Worm (Caenorhabditis elegans) whole organism, L2 larva: ENCODE measurements around the gene nspf-3.

Experiments
- C34F6.9 ChIP-seq: fragments of 150-350 bp; optimal IDR thresholded peaks from 2 replicates; lab custom pipeline; 2014; ENCODE audit warnings: missing biosample characterization, missing genetic modification characterization
- R02D3.7 ChIP-seq: fragments of 150-350 bp; optimal IDR thresholded peaks from 2 replicates; lab custom pipeline; 2014; ENCODE audit warnings: missing biosample characterization, missing genetic modification characterization
- Y55F3AM.14 ChIP-seq: fragments of 200-800 bp; sonication (Bioruptor generic); optimal IDR thresholded peaks from 2 replicates; lab custom pipeline; 2018; ENCODE audit warnings: mild to moderate bottlenecking, missing genetic modification characterization, missing compliant biosample characterization
- alr-1 ChIP-seq: fragments of 150-350 bp; optimal IDR thresholded peaks from 2 replicates; lab custom pipeline; 2014; ENCODE audit warnings: missing biosample characterization, missing genetic modification characterization
- aly-2 ChIP-seq: fragments of 150-350 bp; optimal IDR thresholded peaks from 2 replicates; lab custom pipeline; 2014; ENCODE audit warnings: missing biosample characterization, missing genetic modification characterization
- ama-1 ChIP-seq: fragments of 150-350 bp; optimal IDR thresholded peaks from 2 replicates; lab custom pipeline; 2018; ENCODE audit warnings: inconsistent platforms
- ceh-82 ChIP-seq: fragments of 150-350 bp; optimal IDR thresholded peaks from 2 replicates; lab custom pipeline; 2014; ENCODE audit warnings: missing biosample characterization, missing genetic modification characterization
- dmd-4 ChIP-seq: sonication (generic microtip); optimal IDR thresholded peaks from 2 replicates; lab custom pipeline; 2017; ENCODE audit warnings: missing biosample characterization, missing genetic modification characterization
- gmeb-1 ChIP-seq: fragments of 150-350 bp; optimal IDR thresholded peaks from 2 replicates; lab custom pipeline; 2014; ENCODE audit warnings: missing biosample characterization, missing genetic modification characterization
- lin-13 ChIP-seq: fragments of 150-350 bp; optimal IDR thresholded peaks from 2 replicates; lab custom pipeline; 2014; ENCODE audit warnings: missing biosample characterization, missing genetic modification reagents, missing genetic modification characterization
- mab-5 ChIP-seq: fragments of 150-350 bp; optimal IDR thresholded peaks from 2 replicates; lab custom pipeline; 2014; ENCODE audit warnings: missing biosample characterization, missing genetic modification characterization
- mdl-1 ChIP-seq, 2 experiments: fragments of 150-350 bp in 1 of 2; sonication (generic microtip) in 1 of 2; optimal IDR thresholded peaks; 2 replicates each; lab custom pipeline; 2017; ENCODE audit warnings: missing biosample characterization in 2 of 2, missing genetic modification characterization in 2 of 2
- nhr-12 ChIP-seq: fragments of 150-350 bp; optimal IDR thresholded peaks from 2 replicates; lab custom pipeline; 2014; ENCODE audit warnings: missing biosample characterization, missing genetic modification characterization
- peb-1 ChIP-seq: fragments of 150-350 bp; optimal IDR thresholded peaks from 2 replicates; lab custom pipeline; 2014; ENCODE audit warnings: missing biosample characterization, missing genetic modification characterization
- skn-1 ChIP-seq: sonication (generic microtip); optimal IDR thresholded peaks from 2 replicates; lab custom pipeline; 2017; ENCODE audit warnings: missing biosample characterization, missing genetic modification characterization
- sma-9 ChIP-seq, 2 experiments: fragments of 150-350 bp in 1 of 2; sonication (generic microtip) in 1 of 2; optimal IDR thresholded peaks; 2 replicates each; lab custom pipeline; 2014 to 2016; ENCODE audit warnings: missing genetic modification characterization in 2 of 2, mild to moderate bottlenecking in 1 of 2, missing biosample characterization in 1 of 2, missing compliant biosample characterization in 1 of 2, missing genetic modification reagents in 1 of 2, moderate library complexity in 1 of 2
- snpc-4 ChIP-seq: fragments of 150-350 bp; optimal IDR thresholded peaks from 2 replicates; lab custom pipeline; 2014; ENCODE audit warnings: missing biosample characterization, missing genetic modification characterization
- unc-39 ChIP-seq: fragments of 150-350 bp; optimal IDR thresholded peaks from 2 replicates; lab custom pipeline; 2014; ENCODE audit warnings: missing biosample characterization, missing genetic modification characterization
- unc-55 ChIP-seq: fragments of 150-350 bp; sonication (generic microtip); optimal IDR thresholded peaks from 3 replicates; lab custom pipeline; 2014; ENCODE audit warnings: missing biosample characterization, missing genetic modification reagents, missing genetic modification characterization
- ztf-1 ChIP-seq: fragments of 200-800 bp; sonication (Bioruptor generic); conservative IDR thresholded peaks from 2 replicates; pipeline ENCODE4 v1.3.6; 2022; ENCODE audit warnings: missing genetic modification characterization, missing compliant biosample characterization

Gene nspf-3

ce11 chrII:2641777-2642176 lies 48.2 kb downstream of the nspf-3 start, which contains the start of gene F22E5.7:
TSS of gene F22E5.7 (plus strand) at chrII:2642077.
- no peak for TF ChIP-seq nhr-12 (tag; lab: Kevin White, UChicago)
- no peak for TF ChIP-seq lin-13 (GFP tag; lab: Kevin White, UChicago)
- no peak for TF ChIP-seq sma-9 (GFP tag; optimal IDR thresholded peaks at IDR 0.05; lab: Kevin White, UChicago)
- no peak for TF ChIP-seq sma-9 (tag; optimal IDR thresholded peaks at IDR 0.05; lab: Kevin White, UChicago)
- no peak for TF ChIP-seq alr-1 (tag; lab: Kevin White, UChicago)
- TF ChIP-seq ama-1 (lab: Kevin White, UChicago): no peak
- TF ChIP-seq unc-55 (GFP tag; lab: Kevin White, UChicago): no peak
- no peak for TF ChIP-seq C34F6.9 (tag; lab: Kevin White, UChicago)

- TF ChIP-seq skn-1 (tag; lab: Kevin White, UChicago) (no peak), ceh-82 (no peak), snpc-4 (tag; lab: Kevin White, UChicago) (no peak), dmd-4 (tag; lab: Kevin White, UChicago) (no peak), mdl-1 (tag; optimal IDR thresholded peaks at IDR 0.05; lab: Kevin White, UChicago) (no peak), ztf-1 (GFP tag; lab: Robert Waterston, UW) (no peak), unc-39 (tag; lab: Kevin White, UChicago) (no peak), R02D3.7 (tag; lab: Kevin White, UChicago) (no peak), Y55F3AM.14 (no peak), aly-2 (no peak), C34F6.9 (tag; lab: Kevin White, UChicago) (no peak), peb-1 (no peak), gmeb-1 (tag; lab: Kevin White, UChicago) (no peak), mab-5 (no peak)
Measured at ce11 chrII:2640982-2641381, 49.0 kb downstream of the nspf-3 start, which contains the start of gene F22E5.23. TSS of gene F22E5.23 (plus strand) at chrII:2641282.
